Fruit fly (Drosophila melanogaster) whole organism, embryonic: Measurements from ENCODE around the gene CG14410.

Experiments used
- Adf1 ChIP-seq: fragments of 200-800 bp; sonication (Bioruptor generic); IDR thresholded peaks from 2 replicates; pipeline ENCODE4 v1.3.6; 2022; ENCODE audit warnings: missing biosample characterization, missing genetic modification characterization
- BtbVII ChIP-seq: fragments of 200-800 bp; sonication (Bioruptor generic); optimal IDR thresholded peaks from 3 replicates; lab custom pipeline; 2017; ENCODE audit warnings: missing biosample characterization, mild to moderate bottlenecking, missing genetic modification characterization
- CG10267 ChIP-seq: fragments of 200-800 bp; sonication (Bioruptor generic); optimal IDR thresholded peaks from 2 replicates; lab custom pipeline; 2018; ENCODE audit warnings: missing biosample characterization, mild to moderate bottlenecking, missing genetic modification characterization, moderate library complexity
- CG11093 ChIP-seq: fragments of 200-800 bp; sonication (Bioruptor generic); IDR thresholded peaks from 3 replicates; pipeline ENCODE4 v1.3.6; 2022; ENCODE audit warnings: missing biosample characterization, missing genetic modification characterization
- CG12236 ChIP-seq: fragments of 200-800 bp; sonication (Bioruptor generic); optimal IDR thresholded peaks from 2 replicates; lab custom pipeline; 2016; ENCODE audit warnings: missing biosample characterization, missing genetic modification characterization
- CG12769 ChIP-seq: fragments of 200-800 bp; sonication (Bioruptor generic); optimal IDR thresholded peaks from 2 replicates; lab custom pipeline; 2019; ENCODE audit warnings: missing biosample characterization, mild to moderate bottlenecking, missing genetic modification characterization, moderate library complexity
- CG13894 ChIP-seq: fragments of 200-800 bp; sonication (Bioruptor generic); optimal IDR thresholded peaks from 3 replicates; lab custom pipeline; 2018; ENCODE audit warnings: missing biosample characterization, mild to moderate bottlenecking, missing genetic modification characterization, moderate library complexity
- CG17612 ChIP-seq: fragments of 200-800 bp; sonication (Bioruptor generic); IDR thresholded peaks from 2 replicates; pipeline ENCODE4 v1.3.6; 2022; ENCODE audit warnings: missing biosample characterization, missing genetic modification characterization
- CG18262 ChIP-seq: fragments of 200-800 bp; optimal IDR thresholded peaks from 3 replicates; lab custom pipeline; 2019; ENCODE audit warnings: missing biosample characterization, mild to moderate bottlenecking, missing genetic modification characterization, moderate library complexity
- CG18619 ChIP-seq: fragments of 200-800 bp; sonication (Bioruptor generic); optimal IDR thresholded peaks from 3 replicates; lab custom pipeline; 2017; ENCODE audit warnings: missing biosample characterization, mild to moderate bottlenecking, missing genetic modification characterization
- CG6689 ChIP-seq: fragments of 200-800 bp; sonication (Bioruptor generic); IDR thresholded peaks from 2 replicates; pipeline ENCODE4 v1.3.6; 2022; ENCODE audit warnings: missing biosample characterization, missing genetic modification characterization
- CG7928 ChIP-seq: fragments of 200-800 bp; sonication (Bioruptor generic); optimal IDR thresholded peaks from 2 replicates; lab custom pipeline; 2017; ENCODE audit warnings: missing biosample characterization, mild to moderate bottlenecking, missing genetic modification characterization
- CG7987 ChIP-seq: fragments of 200-800 bp; sonication (Bioruptor generic); optimal IDR thresholded peaks from 2 replicates; lab custom pipeline; 2018; ENCODE audit warnings: missing biosample characterization, mild to moderate bottlenecking, missing genetic modification characterization, moderate library complexity
- CG8089 ChIP-seq: fragments of 200-800 bp; sonication (Bioruptor generic); optimal IDR thresholded peaks from 3 replicates; lab custom pipeline; 2016; ENCODE audit warnings: missing biosample characterization, missing genetic modification characterization
- Chrac-16 ChIP-seq: fragments of 200-800 bp; sonication (Bioruptor generic); optimal IDR thresholded peaks from 3 replicates; lab custom pipeline; 2016; ENCODE audit warnings: missing biosample characterization, missing genetic modification characterization
- Doc3 ChIP-seq: fragments of 200-800 bp; sonication (Bioruptor generic); IDR thresholded peaks from 3 replicates; pipeline ENCODE4 v1.3.6; 2022; ENCODE audit warnings: missing biosample characterization, missing genetic modification characterization; ENCODE audit not compliant: partially characterized antibody
- Gsc ChIP-seq: fragments of 200-800 bp; sonication (Bioruptor generic); IDR thresholded peaks from 2 replicates; pipeline ENCODE4 v1.3.6; 2022; ENCODE audit warnings: missing biosample characterization, missing genetic modification characterization
- HmgD ChIP-seq: fragments of 200-800 bp; sonication (Bioruptor generic); optimal IDR thresholded peaks from 3 replicates; lab custom pipeline; 2016; ENCODE audit warnings: missing biosample characterization, missing genetic modification characterization
- Mad ChIP-seq: fragments of 200-800 bp; sonication (Bioruptor generic); optimal IDR thresholded peaks from 2 replicates; lab custom pipeline; 2016; ENCODE audit warnings: missing biosample characterization, missing genetic modification characterization
- Max ChIP-seq: fragments of 200-800 bp; sonication (Bioruptor generic); optimal IDR thresholded peaks from 2 replicates; lab custom pipeline; 2016; ENCODE audit warnings: missing biosample characterization, mild to moderate bottlenecking, missing genetic modification characterization
- Neu2 ChIP-seq: fragments of 200-800 bp; sonication (Bioruptor generic); optimal IDR thresholded peaks from 3 replicates; lab custom pipeline; 2016; ENCODE audit warnings: missing biosample characterization, missing genetic modification characterization, borderline replicate concordance
- Vsx1 ChIP-seq: fragments of 200-800 bp; sonication (Bioruptor generic); optimal IDR thresholded peaks from 2 replicates; lab custom pipeline; 2017; ENCODE audit warnings: missing biosample characterization, mild to moderate bottlenecking, missing genetic modification characterization, missing genetic modification reagents
- al ChIP-seq: fragments of 200-800 bp; sonication (Bioruptor generic); IDR thresholded peaks from 2 replicates; pipeline ENCODE4 v1.3.6; 2022; ENCODE audit warnings: missing biosample characterization, missing genetic modification characterization
- ara ChIP-seq: fragments of 200-800 bp; sonication (Bioruptor generic); IDR thresholded peaks from 2 replicates; pipeline ENCODE4 v1.3.6; 2022; ENCODE audit warnings: missing biosample characterization, missing genetic modification characterization
- cato ChIP-seq: fragments of 200-800 bp; sonication (Bioruptor generic); optimal IDR thresholded peaks from 2 replicates; lab custom pipeline; 2016; ENCODE audit warnings: missing biosample characterization, missing genetic modification characterization, borderline replicate concordance
- caup ChIP-seq: fragments of 200-800 bp; sonication (Bioruptor generic); optimal IDR thresholded peaks from 3 replicates; lab custom pipeline; 2017; ENCODE audit warnings: missing biosample characterization, mild to moderate bottlenecking, missing genetic modification characterization, moderate library complexity; ENCODE audit not compliant: severe bottlenecking
- crc ChIP-seq: fragments of 200-800 bp; sonication (Bioruptor generic); optimal IDR thresholded peaks from 2 replicates; lab custom pipeline; 2016; ENCODE audit warnings: missing biosample characterization, missing genetic modification characterization
- croc ChIP-seq: fragments of 200-800 bp; sonication (Bioruptor generic); conservative IDR thresholded peaks from 3 replicates; pipeline ENCODE4 v1.3.6; 2022; ENCODE audit warnings: missing biosample characterization, missing genetic modification characterization
- dmrt99B ChIP-seq: fragments of 200-800 bp; sonication (Bioruptor generic); optimal IDR thresholded peaks from 2 replicates; lab custom pipeline; 2018; ENCODE audit warnings: missing biosample characterization, mild to moderate bottlenecking, missing genetic modification characterization, moderate library complexity
- dysf ChIP-seq: fragments of 200-800 bp; sonication (Bioruptor generic); IDR thresholded peaks from 3 replicates; pipeline ENCODE4 v1.3.6; 2022; ENCODE audit warnings: missing biosample characterization, missing genetic modification characterization
- en ChIP-seq: fragments of 200-800 bp; sonication (Bioruptor generic); optimal IDR thresholded peaks from 2 replicates; lab custom pipeline; 2016; ENCODE audit warnings: missing biosample characterization, missing genetic modification characterization
- eve ChIP-seq, 2 experiments: fragments of >200 bp; optimal IDR thresholded peaks; 2 replicates each; lab custom pipeline; 2017; ENCODE audit warnings: missing biosample characterization in 2 of 2, missing genetic modification characterization in 2 of 2
- fd102C ChIP-seq: fragments of 200-800 bp; sonication (Bioruptor generic); optimal IDR thresholded peaks from 2 replicates; lab custom pipeline; 2018; ENCODE audit warnings: missing biosample characterization, mild to moderate bottlenecking, missing genetic modification characterization, moderate library complexity
- gsb-n ChIP-seq: fragments of 200-800 bp; sonication (Bioruptor generic); optimal IDR thresholded peaks from 3 replicates; lab custom pipeline; 2018; ENCODE audit warnings: missing biosample characterization, mild to moderate bottlenecking, missing genetic modification characterization
- hkb ChIP-seq, 2 experiments: fragments of 200-800 bp in 1 of 2; fragments of >200 bp in 1 of 2; sonication (Bioruptor generic) in 1 of 2; IDR thresholded peaks in 1 of 2; optimal IDR thresholded peaks in 1 of 2; 2 replicates each; pipeline versions ENCODE4 v1.3.6 to Lab custom; 2017 to 2022; ENCODE audit warnings: missing biosample characterization in 1 of 2, missing genetic modification characterization in 1 of 2
- jing ChIP-seq: fragments of 200-800 bp; sonication (Bioruptor generic); optimal IDR thresholded peaks from 2 replicates; lab custom pipeline; 2018; ENCODE audit warnings: missing biosample characterization, mild to moderate bottlenecking, missing genetic modification characterization
- kni ChIP-seq: fragments of 200-800 bp; sonication (Bioruptor generic); optimal IDR thresholded peaks from 3 replicates; lab custom pipeline; 2017; ENCODE audit warnings: mild to moderate bottlenecking, missing biosample characterization, missing genetic modification reagents, missing genetic modification characterization
- mirr ChIP-seq: fragments of 200-800 bp; sonication (Bioruptor generic); optimal IDR thresholded peaks from 3 replicates; lab custom pipeline; 2018; ENCODE audit warnings: missing biosample characterization, mild to moderate bottlenecking, missing genetic modification characterization
- otp ChIP-seq: fragments of 200-800 bp; sonication (Bioruptor generic); IDR thresholded peaks from 3 replicates; pipeline ENCODE4, ENCODE4 v1.3.6; 2022; ENCODE audit warnings: missing biosample characterization, missing genetic modification characterization
- pum ChIP-seq: fragments of 200-800 bp; sonication (Bioruptor generic); optimal IDR thresholded peaks from 2 replicates; lab custom pipeline; 2016; ENCODE audit warnings: missing biosample characterization, missing genetic modification characterization
- salm ChIP-seq: fragments of 200-800 bp; sonication (Bioruptor generic); optimal IDR thresholded peaks from 2 replicates; lab custom pipeline; 2018; ENCODE audit warnings: missing biosample characterization, mild to moderate bottlenecking, missing genetic modification characterization
- sc ChIP-seq, 3 experiments: fragments of >200 bp in 2 of 3; fragments of 200-800 bp in 1 of 3; sonication (Bioruptor generic) in 1 of 3; optimal IDR thresholded peaks; 2 replicates in 2 of 3; 3 replicates in 1 of 3; lab custom pipeline; 2017; ENCODE audit warnings: mild to moderate bottlenecking in 1 of 3, missing biosample characterization in 1 of 3, missing genetic modification characterization in 1 of 3, missing genetic modification reagents in 1 of 3
- sens ChIP-seq: fragments of 200-800 bp; sonication (Bioruptor generic); peaks from one replicate; lab custom pipeline; 2016; ENCODE audit warnings: missing biosample characterization, missing genetic modification characterization
- stc ChIP-seq: fragments of 200-800 bp; sonication (Bioruptor generic); IDR thresholded peaks from 2 replicates; pipeline ENCODE4 v1.3.6; 2022; ENCODE audit warnings: missing biosample characterization, missing genetic modification characterization
- tgo ChIP-seq: fragments of 200-800 bp; sonication (Bioruptor generic); IDR thresholded peaks from 3 replicates; pipeline ENCODE4 v1.3.6; 2022; ENCODE audit warnings: missing biosample characterization, missing genetic modification characterization
- tio ChIP-seq: fragments of 200-800 bp; sonication (Bioruptor generic); optimal IDR thresholded peaks from 2 replicates; lab custom pipeline; 2017; ENCODE audit warnings: missing biosample characterization, missing genetic modification characterization, inconsistent platforms
- toy ChIP-seq: fragments of 200-800 bp; sonication (Bioruptor generic); IDR thresholded peaks from 2 replicates; pipeline ENCODE4 v1.3.6; 2022; ENCODE audit warnings: missing biosample characterization, missing genetic modification characterization
- vfl ChIP-seq: fragments of 200-800 bp; sonication (Bioruptor generic); optimal IDR thresholded peaks from 2 replicates; lab custom pipeline; 2016; ENCODE audit warnings: missing biosample characterization, missing genetic modification characterization
- zfh1 ChIP-seq: fragments of 200-800 bp; sonication (Bioruptor generic); IDR thresholded peaks from 3 replicates; pipeline ENCODE4 v1.3.6; 2022; ENCODE audit warnings: missing biosample characterization, missing genetic modification characterization

Gene CG14410

dm6 chrX:14839739-14840347 is 3.3 kb downstream of the CG14410 start (continued):
- TF ChIP-seq Doc3 (GFP tag; lab: Robert Waterston, UW) = no peak
- 0 out of 3 replicates have a peak, but pooled peaks have one; percentile 17 for TF ChIP-seq otp (GFP tag; lab: Robert Waterston, UW)
- TF ChIP-seq CG7987 (GFP tag; lab: Kevin White, UChicago) = no peak
- peak; percentile 15 for TF ChIP-seq Mad (GFP tag; lab: Kevin White, UChicago)
- peak; percentile 61 for TF ChIP-seq al (GFP tag; lab: Robert Waterston, UW)
- TF ChIP-seq hkb (optimal IDR thresholded peaks at IDR 0.05; lab: Kevin White, UChicago) = no peak
- TF ChIP-seq hkb (GFP tag; IDR thresholded peaks at IDR 0.05; lab: Robert Waterston, UW) = no peak
- peak; percentile 42 for TF ChIP-seq crc (GFP tag; lab: Kevin White, UChicago)
- TF ChIP-seq Neu2 (GFP tag; lab: Kevin White, UChicago) = no peak
- no peak for TF ChIP-seq kni (GFP tag; lab: Kevin White, UChicago)
- peak; percentile 27; the same call in 1 of the 2 replicates for TF ChIP-seq CG6689 (GFP tag; lab: Robert Waterston, UW)
- peak; percentile 28; the same call in 2 of the 3 replicates for TF ChIP-seq tgo (GFP tag; lab: Robert Waterston, UW)
- TF ChIP-seq fd102C = no peak
- TF ChIP-seq croc (GFP tag; lab: Robert Waterston, UW) = no peak
- TF ChIP-seq CG12236 (GFP tag; lab: Kevin White, UChicago) = no peak
- TF ChIP-seq jing (GFP tag; lab: Kevin White, UChicago) = no peak
- no peak for TF ChIP-seq vfl (GFP tag; lab: Kevin White, UChicago)
- TF ChIP-seq CG17612 (GFP tag; lab: Robert Waterston, UW) = no peak
- peak; percentile 70 for TF ChIP-seq dysf (GFP tag; lab: Robert Waterston, UW)
- no peak for TF ChIP-seq tio
- peak; percentile 73 for TF ChIP-seq CG12769
- TF ChIP-seq dmrt99B (tag; lab: Kevin White, UChicago) = peak; percentile 30
- no peak for TF ChIP-seq CG10267 (tag; lab: Kevin White, UChicago)
- peak; percentile 26 for TF ChIP-seq mirr (GFP tag; lab: Kevin White, UChicago)
- TF ChIP-seq zfh1 (GFP tag; lab: Robert Waterston, UW) = peak; percentile 59; the same call in 1 of the 3 replicates
- no peak for TF ChIP-seq CG18619
- no peak for TF ChIP-seq Adf1
- no peak for TF ChIP-seq CG11093 (GFP tag; lab: Robert Waterston, UW)
- no peak for TF ChIP-seq CG8089 (GFP tag; lab: Kevin White, UChicago)
- 0 out of 2 replicates have a peak, but pooled peaks have one; percentile 30 for TF ChIP-seq stc (GFP tag; lab: Robert Waterston, UW)
- TF ChIP-seq pum (GFP tag; lab: Kevin White, UChicago) = peak; percentile 15
- no peak for TF ChIP-seq Gsc
- peak; percentile 91 for TF ChIP-seq CG13894 (tag; lab: Kevin White, UChicago)
- no peak for TF ChIP-seq CG7928 (GFP tag; lab: Kevin White, UChicago)
- TF ChIP-seq HmgD (GFP tag; lab: Kevin White, UChicago) = peak; percentile 43
- peak; percentile 44 for TF ChIP-seq caup
- peak; percentile 71 for TF ChIP-seq sens (GFP tag; lab: Kevin White, UChicago)
- no peak for TF ChIP-seq CG18262
- no peak for TF ChIP-seq Max (GFP tag; lab: Kevin White, UChicago)
- TF ChIP-seq sc (optimal IDR thresholded peaks at IDR 0.05; lab: Kevin White, UChicago) = no peak
- no peak for TF ChIP-seq sc (GFP tag; optimal IDR thresholded peaks at IDR 0.05; lab: Kevin White, UChicago)
- TF ChIP-seq salm (tag; lab: Kevin White, UChicago) = no peak
- no peak for TF ChIP-seq eve (GFP tag; optimal IDR thresholded peaks at IDR 0.05; lab: Kevin White, UChicago)
- TF ChIP-seq BtbVII (GFP tag; lab: Kevin White, UChicago) = peak; percentile 72
- peak; percentile 26; the same call in 1 of the 2 replicates for TF ChIP-seq ara
- TF ChIP-seq Chrac-16 = no peak
- 0 out of 2 replicates have a peak, but pooled peaks have one; percentile 26 for TF ChIP-seq toy (GFP tag; lab: Robert Waterston, UW)
- TF ChIP-seq en (GFP tag; lab: Kevin White, UChicago) = no peak
- no peak for TF ChIP-seq cato (GFP tag; lab: Kevin White, UChicago)
- TF ChIP-seq Vsx1 (GFP tag; lab: Kevin White, UChicago) = no peak
- no peak for TF ChIP-seq gsb-n (tag; lab: Kevin White, UChicago)
